Worm (Caenorhabditis elegans) whole organism, dauer: ENCODE data around the gene C10A4.3.
"Not testable (repeated sequence)": the region's sequence is repeated elsewhere in the genome, so short reads cannot be mapped to it uniquely, and the experiment has no call there.

Experiments used
- unc-62 ChIP-seq: sonication (generic microtip); optimal IDR thresholded peaks from 2 replicates; lab custom pipeline; 2017; ENCODE audit warnings: missing biosample characterization, missing genetic modification reagents, missing genetic modification characterization

Gene C10A4.3

DNA sequence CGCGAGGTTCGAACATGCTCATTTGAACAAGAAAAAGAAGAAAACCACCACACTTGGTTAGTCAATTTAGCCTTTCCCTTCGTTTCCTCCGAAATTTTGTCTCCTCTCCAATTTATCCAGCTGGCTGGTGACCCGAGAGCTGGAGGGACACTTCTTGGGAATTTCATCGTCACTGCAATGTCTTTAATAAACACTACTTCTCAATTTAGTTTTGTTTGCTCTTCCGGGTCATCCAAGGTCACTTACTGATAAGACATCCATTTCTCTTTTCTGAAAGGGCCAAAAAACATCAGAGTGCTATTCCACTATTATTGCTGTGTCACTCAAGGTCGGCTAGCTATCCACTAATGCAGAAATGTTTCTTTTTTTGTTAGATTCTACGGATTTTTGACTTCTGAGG lies at the start of gene C10A4.3:
C10A4.3 (plus strand) TSS at position 301 of the 400 bp plus-strand sequence.
- no peak for TF ChIP-seq unc-62

DNA sequence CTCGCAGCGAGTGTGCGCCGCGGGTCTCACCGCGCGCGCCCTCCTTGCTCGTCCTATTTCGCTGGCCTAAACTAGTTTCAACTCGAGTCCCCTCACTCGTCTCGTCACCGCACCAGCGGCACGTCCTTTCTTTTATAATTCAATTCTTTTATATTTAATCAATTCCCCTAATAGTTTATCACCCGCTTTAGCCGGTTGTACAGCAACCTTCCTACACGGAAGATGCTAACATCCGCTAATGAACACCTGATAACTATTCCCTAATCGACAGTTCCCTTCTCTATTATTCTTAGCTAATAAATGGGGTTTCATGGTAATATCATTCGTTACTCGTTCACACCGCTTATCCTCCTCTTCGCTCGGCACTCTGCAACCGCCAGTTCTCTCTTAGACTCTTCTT lies 40.2 kb upstream of the C10A4.3 start, which contains the start of gene C56G3.2:
C56G3.2 (plus strand) TSS at position 301 of the 400 bp plus-strand sequence.
- TF ChIP-seq unc-62, result not testable (repeated sequence)

DNA sequence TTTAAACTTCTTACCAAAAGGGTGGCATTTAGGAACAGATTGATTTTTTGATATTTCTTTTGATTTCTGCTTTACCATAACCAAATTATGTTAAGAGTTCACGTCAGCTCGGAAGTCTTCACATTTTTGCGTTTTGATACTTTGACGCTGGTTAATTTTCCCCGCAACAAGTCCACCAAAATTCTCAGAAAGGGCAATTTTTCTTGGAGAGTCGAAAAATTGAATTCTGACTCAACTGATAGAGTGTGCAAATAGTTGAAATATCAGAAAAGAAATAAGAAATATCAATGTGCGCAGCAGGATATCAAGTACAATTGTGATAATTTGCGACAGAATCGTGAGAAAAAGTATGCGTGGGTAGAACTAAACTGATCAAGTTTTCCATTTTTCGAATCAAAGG lies 35.7 kb upstream of the C10A4.3 start:
- TF ChIP-seq unc-62, result no peak

DNA sequence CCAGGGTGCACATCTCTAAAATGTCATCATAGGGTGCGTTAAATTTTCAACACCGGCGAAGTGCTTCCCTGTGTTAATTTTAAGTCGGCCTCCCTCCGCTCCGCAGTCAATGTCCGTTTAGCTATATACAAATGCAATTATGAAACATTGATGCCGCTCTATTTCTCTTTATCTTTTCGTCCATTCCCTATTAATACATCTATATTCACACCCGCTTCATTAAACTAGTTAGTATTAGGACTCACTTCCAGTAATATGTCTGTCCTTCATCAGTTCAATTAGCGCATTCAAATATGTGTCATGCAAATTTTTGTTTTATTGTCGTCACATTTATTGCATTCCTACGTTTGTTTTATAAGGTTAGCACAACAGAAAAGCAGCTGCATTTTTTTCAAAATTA lies 33.5 kb upstream of the C10A4.3 start:
- TF ChIP-seq unc-62, result no peak

DNA sequence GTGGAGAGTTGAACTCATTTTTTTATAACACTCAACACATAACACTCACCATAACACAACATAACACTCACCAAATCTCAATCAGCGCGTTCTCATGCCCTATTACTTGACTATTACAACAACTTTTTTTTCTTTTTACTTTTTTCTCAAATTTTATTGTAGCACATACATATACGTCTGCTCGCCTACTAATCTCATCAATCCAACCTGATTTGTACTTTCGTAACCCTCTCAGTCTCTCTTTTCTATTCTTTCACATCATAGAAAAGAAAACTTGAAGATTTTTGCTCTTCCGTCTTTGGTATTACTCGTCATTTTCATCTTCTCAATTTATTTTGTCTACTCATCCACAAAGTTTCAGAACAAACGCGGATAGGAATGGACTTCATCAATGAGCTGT lies 28.6 kb upstream of the C10A4.3 start, which contains the start of gene npr-8:
npr-8 (plus strand) TSS at position 362 of the 400 bp plus-strand sequence.
- TF ChIP-seq unc-62, result no peak

DNA sequence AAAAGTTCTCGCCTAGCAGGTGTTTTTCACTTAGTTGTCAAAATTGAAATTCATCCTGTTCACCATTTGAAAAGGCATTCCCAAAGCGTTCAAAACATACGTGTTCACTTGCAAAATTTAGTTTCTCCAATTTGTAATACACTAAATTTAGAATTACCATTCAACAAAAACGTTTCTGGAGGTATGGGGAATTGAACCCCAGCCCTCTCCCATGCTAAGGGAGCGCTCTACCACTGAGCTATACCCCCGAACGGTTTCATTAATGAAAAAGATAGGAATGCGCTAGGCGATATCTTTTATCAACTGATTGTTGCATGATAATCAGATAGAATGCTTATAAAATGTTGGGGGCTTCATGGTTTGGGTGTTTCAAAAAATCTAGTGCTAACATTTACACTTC lies 26.9 kb upstream of the C10A4.3 start:
- TF ChIP-seq unc-62, result no peak

DNA sequence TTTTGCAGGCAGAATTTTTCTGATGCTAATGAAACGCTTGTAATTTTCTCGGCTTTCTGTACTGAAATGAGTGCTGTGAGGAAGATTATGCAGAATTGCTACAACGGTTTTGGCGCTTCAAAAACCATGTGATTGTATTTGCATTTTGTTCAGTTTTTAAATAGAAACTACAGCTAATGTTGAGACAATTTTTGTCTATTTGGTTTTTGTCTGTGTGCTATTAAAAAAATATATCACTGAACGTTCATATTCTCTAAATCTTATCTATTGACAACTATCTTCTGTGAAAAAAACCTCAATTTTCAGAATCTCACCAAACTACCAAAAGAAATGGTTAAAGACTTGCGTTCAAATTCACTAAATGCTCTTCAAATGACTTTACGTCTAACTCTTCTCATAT lies 15.2 kb upstream of the C10A4.3 start, which contains the start of gene C10A4.6:
C10A4.6 (plus strand) TSS at position 301 of the 400 bp plus-strand sequence.
- TF ChIP-seq unc-62, result no peak

DNA sequence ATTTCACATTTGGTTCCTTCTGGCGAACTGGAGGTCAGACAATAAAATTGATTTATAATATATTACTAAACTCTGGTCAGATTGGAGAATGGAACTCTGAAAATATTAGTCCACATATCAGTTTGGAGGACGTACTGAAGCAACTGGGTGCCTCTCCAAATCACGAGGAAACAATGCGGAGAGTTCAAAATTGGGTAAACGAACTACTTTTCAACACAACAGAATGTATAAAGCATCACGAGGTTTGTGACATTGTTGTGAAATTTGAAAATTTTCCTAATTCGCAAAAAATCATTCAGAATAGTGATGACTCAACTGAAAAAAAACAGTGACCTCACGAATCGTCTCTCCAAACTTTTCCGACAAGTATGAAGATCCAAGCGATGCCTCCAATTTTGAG lies 12.3 kb upstream of the C10A4.3 start, which contains the start of gene gad-2:
gad-2 (plus strand) TSS at position 301 of the 400 bp plus-strand sequence.
- TF ChIP-seq unc-62, result no peak

DNA sequence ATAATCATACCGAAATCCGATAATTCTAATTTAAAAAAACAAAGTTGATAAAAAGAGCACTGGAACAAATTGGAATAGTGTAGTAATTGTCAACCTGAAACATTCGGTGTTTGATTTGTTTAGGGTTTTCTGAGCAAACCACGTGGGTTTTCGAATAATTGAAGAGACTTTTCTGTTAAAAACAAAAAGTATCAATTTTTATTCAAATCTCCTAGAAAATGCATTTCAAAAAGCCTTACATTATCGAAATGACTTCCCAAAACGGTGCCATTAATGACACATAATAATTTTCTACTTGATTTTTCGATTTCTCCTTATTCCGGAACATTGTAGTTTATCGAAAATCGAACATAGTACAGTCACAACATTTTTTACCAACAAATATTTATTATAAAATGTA lies 7.6 kb upstream of the C10A4.3 start, which contains the start of gene C10A4.13:
C10A4.13 (minus strand) TSS at position 101 of the 400 bp plus-strand sequence.
- no peak for TF ChIP-seq unc-62

DNA sequence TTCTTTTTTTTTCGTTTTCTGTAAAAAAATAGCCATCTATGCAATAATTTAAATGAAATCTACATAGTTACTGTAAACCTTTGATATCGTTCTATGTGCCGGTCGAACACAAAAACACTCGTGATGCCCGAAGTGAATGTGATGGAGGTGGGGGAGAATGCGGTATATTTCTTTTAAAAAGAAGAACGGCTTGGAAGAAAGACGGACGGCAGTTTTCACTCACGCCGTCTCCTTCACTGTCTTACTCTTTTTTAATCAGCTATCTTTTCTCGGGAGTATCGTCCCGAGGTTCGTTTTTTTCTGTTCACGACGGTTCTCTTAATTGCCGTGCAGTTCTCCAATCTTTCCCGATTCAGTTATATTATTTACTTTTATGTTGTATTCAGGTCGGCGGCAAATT lies 6.9 kb upstream of the C10A4.3 start, which contains the start of gene C10A4.10:
C10A4.10 (plus strand) TSS at position 301 of the 400 bp plus-strand sequence.
- no peak for TF ChIP-seq unc-62

DNA sequence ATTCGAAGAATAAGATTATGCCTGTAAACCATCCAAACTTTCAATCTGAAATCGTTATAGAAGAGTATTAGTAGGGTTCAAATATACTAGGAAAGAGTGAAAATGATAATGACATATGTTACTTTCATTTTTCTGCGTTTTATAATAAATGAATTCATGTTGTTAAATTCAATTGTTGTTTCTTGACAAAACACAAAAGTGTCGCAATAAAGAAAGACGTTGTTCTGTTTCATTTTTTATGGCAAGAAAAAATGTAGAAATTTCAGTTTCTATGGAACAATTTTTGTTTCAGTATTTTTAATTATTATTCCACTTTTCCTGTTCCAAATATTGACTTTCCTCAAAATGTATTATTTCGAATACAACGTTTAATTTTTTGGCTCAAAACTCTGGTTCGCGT lies 4.7 kb upstream of the C10A4.3 start, which contains the start of gene C10A4.4:
C10A4.4 (plus strand) TSS at position 301 of the 400 bp plus-strand sequence.
- TF ChIP-seq unc-62, result no peak

DNA sequence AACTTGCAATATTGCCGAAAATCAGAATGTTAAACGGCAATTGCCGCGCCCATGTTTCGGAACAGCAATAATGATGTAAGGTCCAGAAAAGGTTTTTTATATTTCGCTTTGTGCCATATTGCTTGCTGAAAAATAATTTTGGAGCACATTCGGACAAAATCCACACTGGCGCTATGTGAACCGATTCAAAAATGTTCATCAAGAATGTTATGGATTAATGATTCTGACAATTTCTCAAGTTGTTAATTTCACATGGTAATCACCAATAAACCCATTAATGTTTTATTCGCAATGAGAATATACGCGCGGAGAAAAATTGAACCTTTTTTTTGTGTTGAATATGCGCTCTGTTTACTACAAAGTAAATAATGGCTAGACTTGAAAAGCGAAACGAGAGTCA lies 942 bp upstream of the C10A4.3 start:
- no peak for TF ChIP-seq unc-62

DNA sequence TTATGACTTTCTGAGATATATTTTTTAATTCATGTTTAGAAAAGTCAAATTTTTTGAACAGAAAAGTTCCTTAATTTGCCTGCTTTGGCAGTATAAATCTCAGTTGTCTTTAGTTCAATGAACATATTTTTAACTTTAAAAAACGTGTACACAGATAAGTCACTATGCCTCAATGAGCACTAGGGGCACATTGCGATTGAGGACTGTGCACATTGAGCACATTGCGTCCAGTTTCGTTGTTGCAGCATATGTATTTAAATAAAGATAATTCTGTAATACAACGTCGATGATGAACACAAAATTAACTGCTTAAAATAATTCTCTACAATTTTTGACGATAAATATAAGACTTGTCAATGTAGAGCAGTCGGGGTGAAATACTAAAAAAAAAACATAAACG lies 2.3 kb downstream of the C10A4.3 start:
- TF ChIP-seq unc-62, result no peak

DNA sequence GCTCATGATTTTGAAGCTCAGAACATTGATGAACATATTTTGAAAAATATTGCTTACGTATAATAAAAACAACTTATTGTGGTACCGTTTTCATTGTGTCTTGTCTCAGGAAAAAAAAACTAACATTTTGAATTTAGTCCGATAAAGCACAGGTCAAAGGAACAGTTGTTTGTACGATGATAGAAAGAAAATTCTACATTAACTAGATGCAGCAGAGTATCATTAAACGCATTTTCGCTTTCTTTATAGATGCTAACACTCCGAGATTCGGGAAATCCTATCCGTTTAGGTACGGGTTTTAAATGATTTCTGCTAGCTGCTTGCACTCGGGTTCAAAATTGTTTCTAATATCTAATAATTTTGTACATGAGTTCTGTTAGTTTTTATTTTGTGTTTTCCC lies 3.5 kb downstream of the C10A4.3 start:
- TF ChIP-seq unc-62, result no peak

DNA sequence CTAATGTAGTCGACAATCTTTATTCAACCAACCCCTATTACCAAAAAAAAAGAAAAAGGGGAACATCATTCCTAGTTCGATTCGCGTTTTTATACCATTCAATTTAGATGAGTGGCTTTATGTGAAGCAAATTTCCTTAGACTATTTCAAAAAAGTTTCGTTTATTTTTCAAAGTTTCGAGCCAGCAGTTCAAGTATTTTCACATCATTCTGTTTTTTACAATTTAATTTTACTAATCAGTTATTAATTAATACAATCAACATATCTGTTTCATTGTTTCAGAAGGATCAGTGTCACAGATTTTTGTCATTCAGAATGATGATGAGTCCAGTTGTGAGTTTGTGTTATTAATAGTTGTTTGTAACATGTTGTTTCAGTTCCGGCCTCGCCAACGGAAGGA lies 4.4 kb downstream of the C10A4.3 start, which contains the start of gene C10A4.2:
C10A4.2 (plus strand) TSS at position 301 of the 400 bp plus-strand sequence.
- TF ChIP-seq unc-62, result no peak

DNA sequence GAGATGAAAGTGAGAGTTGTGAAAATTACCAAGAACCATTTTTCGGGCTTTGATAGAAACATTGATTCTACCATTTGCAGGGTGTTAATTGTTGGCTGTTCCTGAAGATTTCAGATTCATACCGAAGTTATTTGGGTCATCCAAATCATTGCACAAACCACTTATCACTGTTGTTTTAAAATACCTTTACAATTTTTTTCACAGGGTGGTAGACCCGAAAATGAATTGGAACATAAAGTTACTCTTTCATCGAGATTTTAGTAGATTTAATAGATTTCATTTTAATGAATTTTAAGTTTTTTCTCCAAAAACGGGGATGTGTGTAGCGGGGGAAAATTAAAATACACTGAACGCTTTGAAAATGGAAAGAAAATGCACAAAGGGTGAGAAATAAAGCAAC lies 9.9 kb downstream of the C10A4.3 start, which contains the start of gene C10A4.7:
C10A4.7 (minus strand) TSS at position 101 of the 400 bp plus-strand sequence.
- no peak for TF ChIP-seq unc-62

DNA sequence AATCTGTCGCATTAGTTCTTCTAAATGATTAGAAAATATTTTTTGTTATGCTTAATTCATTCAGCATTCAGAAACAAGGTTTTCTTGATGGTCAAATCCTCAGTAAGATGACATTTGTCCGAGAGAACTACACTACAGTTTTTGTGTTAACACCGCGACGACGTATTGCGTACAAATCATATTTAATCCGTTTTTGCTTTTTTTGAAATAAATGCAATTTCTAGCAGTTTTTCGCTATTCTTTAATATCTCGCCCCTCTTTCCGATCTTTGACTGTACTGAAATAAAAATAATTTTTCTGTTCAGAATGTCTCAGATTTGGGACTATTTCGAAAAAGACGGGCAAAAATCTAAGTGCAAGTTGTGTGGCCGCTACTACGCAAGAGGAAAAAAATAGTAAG lies 10.6 kb downstream of the C10A4.3 start, which contains the start of gene C10A4.1:
C10A4.1 (plus strand) TSS at position 301 of the 400 bp plus-strand sequence.
- TF ChIP-seq unc-62, result no peak

DNA sequence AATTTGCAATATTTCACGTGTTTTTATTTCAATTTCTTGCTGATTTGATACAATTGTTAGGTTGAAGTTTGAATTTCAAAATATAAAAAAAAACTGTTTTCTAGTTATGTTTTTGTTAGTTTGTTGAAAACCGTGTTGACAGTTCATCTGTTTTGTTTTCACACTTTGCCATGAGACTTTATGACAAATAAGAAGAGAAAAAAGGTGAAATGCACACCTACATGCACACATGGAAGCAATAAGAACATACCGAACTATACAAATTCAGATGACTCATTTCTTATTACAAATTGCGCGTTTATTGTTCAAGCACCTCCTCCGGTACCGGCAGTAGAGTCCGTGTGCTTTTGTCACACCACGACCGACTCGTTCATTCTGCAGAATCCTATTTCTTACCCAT lies 15.1 kb downstream of the C10A4.3 start, which contains the start of gene C10A4.9:
C10A4.9 (plus strand) TSS at position 301 of the 400 bp plus-strand sequence.
- TF ChIP-seq unc-62, result no peak
